Worm (Caenorhabditis elegans) whole organism, mixed stage, embryonic: ENCODE results near the gene F53C11.5.

ENCODE experiments used
- elt-1 ChIP-seq: sonication (generic microtip); optimal IDR thresholded peaks from 2 replicates; lab custom pipeline; 2017; ENCODE audit warnings: missing genetic modification characterization, mild to moderate bottlenecking, missing compliant biosample characterization, antibody characterized with exemption, moderate library complexity, borderline replicate concordance; ENCODE audit not compliant: insufficient read depth
- elt-3 ChIP-seq: fragments of 150-350 bp; optimal IDR thresholded peaks from 2 replicates; lab custom pipeline; 2014; ENCODE audit warnings: missing biosample characterization, missing genetic modification characterization
- lin-32 ChIP-seq: fragments of 200-800 bp; sonication (Bioruptor generic); optimal IDR thresholded peaks from 2 replicates; lab custom pipeline; 2018; ENCODE audit warnings: mild to moderate bottlenecking, missing genetic modification characterization, missing compliant biosample characterization
- mab-5 ChIP-seq: fragments of 150-350 bp; optimal IDR thresholded peaks from 2 replicates; lab custom pipeline; 2014; ENCODE audit warnings: missing biosample characterization, missing genetic modification characterization
- nhr-12 ChIP-seq: fragments of 150-350 bp; optimal IDR thresholded peaks from 2 replicates; lab custom pipeline; 2014; ENCODE audit warnings: missing biosample characterization, missing genetic modification characterization
- nhr-237 ChIP-seq: fragments of 150-350 bp; optimal IDR thresholded peaks from 2 replicates; lab custom pipeline; 2014; ENCODE audit warnings: missing biosample characterization, missing genetic modification characterization
- nhr-28 ChIP-seq: fragments of 150-350 bp; optimal IDR thresholded peaks from 2 replicates; lab custom pipeline; 2014; ENCODE audit warnings: missing biosample characterization, missing genetic modification characterization
- nhr-76 ChIP-seq: sonication (generic microtip); optimal IDR thresholded peaks from 2 replicates; lab custom pipeline; 2017; ENCODE audit warnings: missing biosample characterization, missing genetic modification characterization
- pha-4 ChIP-seq: fragments of 150-350 bp; optimal IDR thresholded peaks from 2 replicates; lab custom pipeline; 2018; ENCODE audit warnings: missing biosample characterization, missing genetic modification reagents, missing genetic modification characterization
- tbx-8 ChIP-seq: fragments of 200-800 bp; sonication (Bioruptor generic); optimal IDR thresholded peaks from 2 replicates; lab custom pipeline; 2018; ENCODE audit warnings: mild to moderate bottlenecking, missing genetic modification characterization, moderate library complexity, missing compliant biosample characterization
- unc-39 ChIP-seq: fragments of 150-350 bp; optimal IDR thresholded peaks from 2 replicates; lab custom pipeline; 2014; ENCODE audit warnings: missing biosample characterization, missing genetic modification characterization
- ztf-11 ChIP-seq: fragments of 150-350 bp; optimal IDR thresholded peaks from 2 replicates; lab custom pipeline; 2014; ENCODE audit warnings: missing biosample characterization, missing genetic modification characterization

- TF ChIP-seq nhr-28 (tag; lab: Kevin White, UChicago) (no peak), nhr-76 (tag; lab: Kevin White, UChicago) (no peak), nhr-12 (tag; lab: Kevin White, UChicago) (no peak), mab-5 (tag; lab: Kevin White, UChicago) (no peak), nhr-237 (tag; lab: Kevin White, UChicago) (no peak), tbx-8 (GFP tag; lab: Kevin White, UChicago) (no peak), ztf-11 (tag; lab: Kevin White, UChicago) (no peak), lin-32 (GFP tag; lab: Kevin White, UChicago) (no peak), elt-3 (tag; lab: Kevin White, UChicago) (no peak), pha-4 (no peak), elt-1 (no peak), unc-39 (tag; lab: Kevin White, UChicago) (no peak)
Measured at ce11 chrV:13812931-13813330, 25.6 kb downstream of the F53C11.5 start, which contains the start of gene ceh-24.
